Worm (Caenorhabditis elegans) whole organism, L2 larva: ENCODE results near the gene angl-1.

ENCODE experiments used
- C34F6.9 ChIP-seq: fragments of 150-350 bp; optimal IDR thresholded peaks from 2 replicates; lab custom pipeline; 2014; ENCODE audit warnings: missing biosample characterization, missing genetic modification characterization
- F13H6.1 ChIP-seq: sonication (generic microtip); optimal IDR thresholded peaks from 2 replicates; lab custom pipeline; 2016; ENCODE audit warnings: missing genetic modification characterization, missing compliant biosample characterization
- R02D3.7 ChIP-seq: fragments of 150-350 bp; optimal IDR thresholded peaks from 2 replicates; lab custom pipeline; 2014; ENCODE audit warnings: missing biosample characterization, missing genetic modification characterization
- Y55F3AM.14 ChIP-seq: fragments of 200-800 bp; sonication (Bioruptor generic); optimal IDR thresholded peaks from 2 replicates; lab custom pipeline; 2018; ENCODE audit warnings: mild to moderate bottlenecking, missing genetic modification characterization, missing compliant biosample characterization
- alr-1 ChIP-seq: fragments of 150-350 bp; optimal IDR thresholded peaks from 2 replicates; lab custom pipeline; 2014; ENCODE audit warnings: missing biosample characterization, missing genetic modification characterization
- aly-2 ChIP-seq: fragments of 150-350 bp; optimal IDR thresholded peaks from 2 replicates; lab custom pipeline; 2014; ENCODE audit warnings: missing biosample characterization, missing genetic modification characterization
- ama-1 ChIP-seq: fragments of 150-350 bp; optimal IDR thresholded peaks from 2 replicates; lab custom pipeline; 2018; ENCODE audit warnings: inconsistent platforms
- blmp-1 ChIP-seq: sonication (generic microtip); optimal IDR thresholded peaks from 2 replicates; lab custom pipeline; 2017; ENCODE audit warnings: missing genetic modification characterization, mild to moderate bottlenecking, missing compliant biosample characterization, antibody characterized with exemption, moderate library complexity; ENCODE audit not compliant: insufficient read depth
- ceh-16 ChIP-seq: fragments of 150-350 bp; optimal IDR thresholded peaks from 2 replicates; lab custom pipeline; 2014; ENCODE audit warnings: missing biosample characterization, missing genetic modification characterization
- ceh-82 ChIP-seq: fragments of 150-350 bp; optimal IDR thresholded peaks from 2 replicates; lab custom pipeline; 2014; ENCODE audit warnings: missing biosample characterization, missing genetic modification characterization
- crh-2 ChIP-seq: sonication (generic microtip); optimal IDR thresholded peaks from 2 replicates; lab custom pipeline; 2017; ENCODE audit warnings: missing biosample characterization, missing genetic modification characterization
- dmd-4 ChIP-seq: sonication (generic microtip); optimal IDR thresholded peaks from 2 replicates; lab custom pipeline; 2017; ENCODE audit warnings: missing biosample characterization, missing genetic modification characterization
- egl-27 ChIP-seq: sonication (generic microtip); optimal IDR thresholded peaks from 3 replicates; lab custom pipeline; 2017; ENCODE audit warnings: missing biosample characterization, missing genetic modification reagents, missing genetic modification characterization
- elt-1 ChIP-seq: fragments of 150-350 bp; optimal IDR thresholded peaks from 2 replicates; lab custom pipeline; 2014; ENCODE audit warnings: missing biosample characterization, missing genetic modification characterization
- elt-3 ChIP-seq: sonication (generic microtip); optimal IDR thresholded peaks from 2 replicates; lab custom pipeline; 2017; ENCODE audit warnings: missing biosample characterization, missing genetic modification characterization
- fos-1 ChIP-seq: fragments of 150-350 bp; optimal IDR thresholded peaks from 2 replicates; lab custom pipeline; 2014; ENCODE audit warnings: missing biosample characterization, missing genetic modification characterization
- gmeb-1 ChIP-seq: fragments of 150-350 bp; optimal IDR thresholded peaks from 2 replicates; lab custom pipeline; 2014; ENCODE audit warnings: missing biosample characterization, missing genetic modification characterization
- lin-13 ChIP-seq: fragments of 150-350 bp; optimal IDR thresholded peaks from 2 replicates; lab custom pipeline; 2014; ENCODE audit warnings: missing biosample characterization, missing genetic modification reagents, missing genetic modification characterization
- lin-39 ChIP-seq: fragments of 150-350 bp; optimal IDR thresholded peaks from 2 replicates; lab custom pipeline; 2014; ENCODE audit warnings: missing biosample characterization, missing genetic modification reagents, missing genetic modification characterization
- lsy-2 ChIP-seq, 2 experiments: fragments of 150-350 bp in 1 of 2; sonication (generic microtip) in 1 of 2; optimal IDR thresholded peaks; 2 replicates each; lab custom pipeline; 2014 to 2017; ENCODE audit warnings: missing biosample characterization in 2 of 2, missing genetic modification characterization in 2 of 2
- mab-5 ChIP-seq: fragments of 150-350 bp; optimal IDR thresholded peaks from 2 replicates; lab custom pipeline; 2014; ENCODE audit warnings: missing biosample characterization, missing genetic modification characterization
- mbf-1 ChIP-seq: sonication (generic microtip); optimal IDR thresholded peaks from 2 replicates; lab custom pipeline; 2017; ENCODE audit warnings: missing biosample characterization, missing genetic modification characterization
- mdl-1 ChIP-seq, 2 experiments: fragments of 150-350 bp in 1 of 2; sonication (generic microtip) in 1 of 2; optimal IDR thresholded peaks; 2 replicates each; lab custom pipeline; 2017; ENCODE audit warnings: missing biosample characterization in 2 of 2, missing genetic modification characterization in 2 of 2
- nhr-12 ChIP-seq: fragments of 150-350 bp; optimal IDR thresholded peaks from 2 replicates; lab custom pipeline; 2014; ENCODE audit warnings: missing biosample characterization, missing genetic modification characterization
- nhr-129 ChIP-seq: fragments of 150-350 bp; optimal IDR thresholded peaks from 2 replicates; lab custom pipeline; 2014; ENCODE audit warnings: missing biosample characterization, missing genetic modification characterization
- nhr-21 ChIP-seq: fragments of 150-350 bp; optimal IDR thresholded peaks from 2 replicates; lab custom pipeline; 2014; ENCODE audit warnings: missing biosample characterization, missing genetic modification characterization
- nhr-23 ChIP-seq: fragments of 150-350 bp; optimal IDR thresholded peaks from 2 replicates; lab custom pipeline; 2014; ENCODE audit warnings: missing biosample characterization, missing genetic modification reagents, missing genetic modification characterization
- nhr-25 ChIP-seq: fragments of 150-350 bp; sonication (generic microtip); optimal IDR thresholded peaks from 3 replicates; lab custom pipeline; 2014; ENCODE audit warnings: missing biosample characterization, missing genetic modification characterization
- nhr-6 ChIP-seq: fragments of 150-350 bp; optimal IDR thresholded peaks from 2 replicates; lab custom pipeline; 2014; ENCODE audit warnings: missing biosample characterization, missing genetic modification characterization
- nhr-77 ChIP-seq: fragments of 150-350 bp; optimal IDR thresholded peaks from 2 replicates; lab custom pipeline; 2014; ENCODE audit warnings: missing biosample characterization, missing genetic modification characterization
- sem-4 ChIP-seq: fragments of 150-350 bp; optimal IDR thresholded peaks from 2 replicates; lab custom pipeline; 2014; ENCODE audit warnings: missing biosample characterization, missing genetic modification reagents, missing genetic modification characterization
- skn-1 ChIP-seq: sonication (generic microtip); optimal IDR thresholded peaks from 2 replicates; lab custom pipeline; 2017; ENCODE audit warnings: missing biosample characterization, missing genetic modification characterization
- sma-3 ChIP-seq: sonication (generic microtip); optimal IDR thresholded peaks from 2 replicates; lab custom pipeline; 2016; ENCODE audit warnings: missing genetic modification reagents, missing genetic modification characterization, missing compliant biosample characterization
- sma-9 ChIP-seq, 2 experiments: fragments of 150-350 bp in 1 of 2; sonication (generic microtip) in 1 of 2; optimal IDR thresholded peaks; 2 replicates each; lab custom pipeline; 2014 to 2016; ENCODE audit warnings: missing genetic modification characterization in 2 of 2, mild to moderate bottlenecking in 1 of 2, missing biosample characterization in 1 of 2, missing compliant biosample characterization in 1 of 2, missing genetic modification reagents in 1 of 2, moderate library complexity in 1 of 2
- snpc-4 ChIP-seq: fragments of 150-350 bp; optimal IDR thresholded peaks from 2 replicates; lab custom pipeline; 2014; ENCODE audit warnings: missing biosample characterization, missing genetic modification characterization
- unc-39 ChIP-seq: fragments of 150-350 bp; optimal IDR thresholded peaks from 2 replicates; lab custom pipeline; 2014; ENCODE audit warnings: missing biosample characterization, missing genetic modification characterization
- unc-55 ChIP-seq: fragments of 150-350 bp; sonication (generic microtip); optimal IDR thresholded peaks from 3 replicates; lab custom pipeline; 2014; ENCODE audit warnings: missing biosample characterization, missing genetic modification reagents, missing genetic modification characterization
- unc-62 ChIP-seq: fragments of 150-350 bp; optimal IDR thresholded peaks from 2 replicates; lab custom pipeline; 2014; ENCODE audit warnings: missing biosample characterization, missing genetic modification reagents, missing genetic modification characterization
- ztf-1 ChIP-seq: fragments of 200-800 bp; sonication (Bioruptor generic); conservative IDR thresholded peaks from 2 replicates; pipeline ENCODE4 v1.3.6; 2022; ENCODE audit warnings: missing genetic modification characterization, missing compliant biosample characterization
- ztf-11 ChIP-seq: sonication (generic microtip); optimal IDR thresholded peaks from 2 replicates; lab custom pipeline; 2017; ENCODE audit warnings: missing biosample characterization, missing genetic modification characterization
- ztf-4 ChIP-seq: fragments of 150-350 bp; optimal IDR thresholded peaks from 2 replicates; lab custom pipeline; 2014; ENCODE audit warnings: missing biosample characterization, missing genetic modification characterization

angl-1 gene

DNA sequence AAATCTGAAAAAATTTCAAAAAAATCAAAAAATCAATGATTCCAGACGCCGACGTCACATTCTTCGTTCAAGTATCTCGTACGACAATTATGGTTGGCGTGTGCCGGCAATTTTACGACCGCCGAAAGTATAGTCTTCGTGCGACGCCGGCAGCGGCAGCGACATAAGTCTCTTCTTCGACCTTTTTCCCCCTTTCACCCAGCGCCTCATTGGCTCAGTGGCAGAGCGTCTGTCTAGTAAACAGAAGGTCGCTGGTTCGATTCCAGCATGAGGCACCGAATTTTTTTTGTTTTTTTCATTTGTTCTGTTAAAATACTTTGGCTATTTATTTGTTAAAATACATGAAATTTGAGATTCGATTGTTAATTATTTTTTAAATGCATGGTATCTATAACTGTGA, 20.9 kb downstream of the angl-1 start:
- TF ChIP-seq alr-1: no peak
- no peak for TF ChIP-seq sem-4
- no peak for TF ChIP-seq ceh-82 (tag; lab: Kevin White, UChicago)
- no peak for TF ChIP-seq elt-1
- peak in 1 of 2 experiments; percentile 41 for TF ChIP-seq lsy-2 (tag; optimal IDR thresholded peaks at IDR 0.05; lab: Kevin White, UChicago)
- TF ChIP-seq unc-55 (GFP tag; lab: Kevin White, UChicago): peak; percentile 15
- TF ChIP-seq nhr-77 (tag; lab: Kevin White, UChicago): no peak
- peak; percentile 31 for TF ChIP-seq crh-2 (tag; lab: Kevin White, UChicago)
- TF ChIP-seq nhr-12 (tag; lab: Kevin White, UChicago): no peak
- no peak for TF ChIP-seq elt-3
- no peak for TF ChIP-seq ama-1 (lab: Kevin White, UChicago)
- TF ChIP-seq ztf-11: no peak
- peak; percentile 57 for TF ChIP-seq lin-13 (GFP tag; lab: Kevin White, UChicago)
- TF ChIP-seq fos-1 (tag; lab: Kevin White, UChicago): peak; percentile 17
- TF ChIP-seq C34F6.9: peak; percentile 5
- TF ChIP-seq unc-62: no peak
- TF ChIP-seq nhr-129: peak; percentile 57
- TF ChIP-seq sma-9 (GFP tag; optimal IDR thresholded peaks at IDR 0.05; lab: Kevin White, UChicago): peak; percentile 4
- no peak for TF ChIP-seq sma-9 (tag; optimal IDR thresholded peaks at IDR 0.05; lab: Kevin White, UChicago)
- no peak for TF ChIP-seq unc-39 (tag; lab: Kevin White, UChicago)
- TF ChIP-seq mbf-1: no peak
- no peak for TF ChIP-seq R02D3.7 (tag; lab: Kevin White, UChicago)
- TF ChIP-seq lin-39 (tag; lab: Kevin White, UChicago): no peak
- TF ChIP-seq gmeb-1 (tag; lab: Kevin White, UChicago): peak; percentile 18
- peak; percentile 30 for TF ChIP-seq F13H6.1 (tag; lab: Kevin White, UChicago)
- TF ChIP-seq dmd-4 (tag; lab: Kevin White, UChicago): no peak
- TF ChIP-seq blmp-1 (tag; lab: Kevin White, UChicago): no peak

- TF ChIP-seq lin-13 (GFP tag; lab: Kevin White, UChicago) (no peak), unc-39 (tag; lab: Kevin White, UChicago) (no peak), elt-3 (no peak), nhr-77 (tag; lab: Kevin White, UChicago) (no peak), sma-3 (no peak), ceh-82 (tag; lab: Kevin White, UChicago) (no peak), ceh-16 (tag; lab: Kevin White, UChicago) (no peak), C34F6.9 (no peak), nhr-25 (tag; lab: Kevin White, UChicago) (peak; percentile 10), blmp-1 (tag; lab: Kevin White, UChicago) (peak; percentile 90), nhr-23 (tag; lab: Kevin White, UChicago) (no peak), egl-27 (tag; lab: Kevin White, UChicago) (no peak), crh-2 (tag; lab: Kevin White, UChicago) (no peak), gmeb-1 (tag; lab: Kevin White, UChicago) (no peak)
Measured at ce11 chrV:2675692-2676091, 22.8 kb downstream of the angl-1 start.

- peak; percentile 28 for TF ChIP-seq unc-55 (GFP tag; lab: Kevin White, UChicago)
- TF ChIP-seq gmeb-1 (tag; lab: Kevin White, UChicago): no peak
- no peak for TF ChIP-seq elt-1
- TF ChIP-seq skn-1: no peak
- no peak for TF ChIP-seq elt-3
- TF ChIP-seq nhr-21 (tag; lab: Kevin White, UChicago): no peak
- TF ChIP-seq ztf-1: no peak
Measured at ce11 chrV:2677648-2678047, 24.8 kb downstream of the angl-1 start.

ce11 chrV:2683497-2683896, 30.6 kb downstream of the angl-1 start:
- TF ChIP-seq sma-9 (GFP tag; optimal IDR thresholded peaks at IDR 0.05; lab: Kevin White, UChicago) (no peak), sma-9 (tag; optimal IDR thresholded peaks at IDR 0.05; lab: Kevin White, UChicago) (no peak), ama-1 (lab: Kevin White, UChicago) (no peak), elt-1 (no peak), mbf-1 (no peak), sem-4 (no peak), nhr-129 (no peak), nhr-21 (tag; lab: Kevin White, UChicago) (no peak), nhr-6 (no peak), elt-3 (no peak), mdl-1 (tag; optimal IDR thresholded peaks at IDR 0.05; lab: Kevin White, UChicago) (no peak), crh-2 (tag; lab: Kevin White, UChicago) (no peak), ceh-16 (tag; lab: Kevin White, UChicago) (no peak), ztf-4 (tag; lab: Kevin White, UChicago) (no peak), aly-2 (no peak), Y55F3AM.14 (GFP tag; lab: Kevin White, UChicago) (no peak), R02D3.7 (tag; lab: Kevin White, UChicago) (no peak), snpc-4 (tag; lab: Kevin White, UChicago) (no peak), mab-5 (tag; lab: Kevin White, UChicago) (no peak), fos-1 (tag; lab: Kevin White, UChicago) (no peak), nhr-25 (tag; lab: Kevin White, UChicago) (no peak)
